Worm (Caenorhabditis elegans) whole organism, L4 larva: ENCODE results near the gene ZC477.3.

ENCODE experiments used
- D1046.2 ChIP-seq: fragments of 200-800 bp; sonication (Bioruptor generic); IDR thresholded peaks from 2 replicates; pipeline ENCODE4 v1.3.6; 2022; ENCODE audit warnings: missing genetic modification characterization, missing compliant biosample characterization
- F26F4.8 ChIP-seq: fragments of 200-800 bp; sonication (Bioruptor generic); conservative IDR thresholded peaks from 2 replicates; pipeline ENCODE4 v1.3.6; 2022; ENCODE audit warnings: missing genetic modification characterization, missing compliant biosample characterization
- F49E8.2 ChIP-seq: sonication (generic microtip); optimal IDR thresholded peaks from 2 replicates; lab custom pipeline; 2016; ENCODE audit warnings: missing compliant biosample characterization, mild to moderate bottlenecking, missing genetic modification characterization, borderline replicate concordance
- R02D3.7 ChIP-seq: fragments of 150-350 bp; sonication (generic microtip); optimal IDR thresholded peaks from 3 replicates; lab custom pipeline; 2014; ENCODE audit warnings: missing biosample characterization, missing genetic modification characterization
- T20F7.1 ChIP-seq: fragments of 200-800 bp; sonication (Bioruptor generic); optimal IDR thresholded peaks from 2 replicates; lab custom pipeline; 2018; ENCODE audit warnings: mild to moderate bottlenecking, missing genetic modification characterization, missing compliant biosample characterization
- Y105C5A.15 ChIP-seq: fragments of 200-800 bp; sonication (Bioruptor generic); IDR thresholded peaks from 2 replicates; pipeline ENCODE4 v1.3.6; 2022; ENCODE audit warnings: missing genetic modification characterization, missing compliant biosample characterization
- Y48G9A.11 ChIP-seq: fragments of 200-800 bp; sonication (Bioruptor generic); IDR thresholded peaks from 2 replicates; pipeline ENCODE4 v1.3.6; 2022; ENCODE audit warnings: missing genetic modification reagents, missing genetic modification characterization, missing compliant biosample characterization
- ZK337.2 ChIP-seq: fragments of 200-800 bp; sonication (Bioruptor generic); IDR thresholded peaks from 2 replicates; pipeline ENCODE4 v1.3.6; 2022; ENCODE audit warnings: missing genetic modification reagents, missing genetic modification characterization, missing compliant biosample characterization
- ZK546.5 ChIP-seq, 2 experiments: sonication (generic microtip); optimal IDR thresholded peaks; 2 replicates each; lab custom pipeline; 2017; ENCODE audit warnings: missing biosample characterization in 2 of 2, missing genetic modification characterization in 2 of 2
- aly-2 ChIP-seq: sonication (generic microtip); optimal IDR thresholded peaks from 2 replicates; lab custom pipeline; 2018; ENCODE audit warnings: missing biosample characterization, missing genetic modification characterization
- arid-1 ChIP-seq: fragments of 200-800 bp; sonication (Bioruptor generic); conservative IDR thresholded peaks from 2 replicates; pipeline ENCODE4 v1.3.6; 2022; ENCODE audit warnings: missing genetic modification reagents, missing genetic modification characterization, missing compliant biosample characterization
- attf-4 ChIP-seq: sonication (generic microtip); optimal IDR thresholded peaks from 3 replicates; lab custom pipeline; 2017; ENCODE audit warnings: missing biosample characterization, missing genetic modification characterization
- ceh-28 ChIP-seq: fragments of 150-350 bp; optimal IDR thresholded peaks from 2 replicates; lab custom pipeline; 2014; ENCODE audit warnings: missing biosample characterization, missing genetic modification reagents, missing genetic modification characterization
- ceh-82 ChIP-seq: sonication (generic microtip); optimal IDR thresholded peaks from 2 replicates; lab custom pipeline; 2017; ENCODE audit warnings: missing biosample characterization, missing genetic modification characterization
- ces-1 ChIP-seq: fragments of 150-350 bp; sonication (generic microtip); optimal IDR thresholded peaks from 4 replicates; lab custom pipeline; 2014; ENCODE audit warnings: missing biosample characterization, missing genetic modification reagents, missing genetic modification characterization
- cey-2 ChIP-seq: sonication (generic microtip); optimal IDR thresholded peaks from 3 replicates; lab custom pipeline; 2017; ENCODE audit warnings: missing genetic modification characterization, mild to moderate bottlenecking, missing compliant biosample characterization, antibody characterized with exemption, borderline replicate concordance; ENCODE audit not compliant: insufficient read depth
- daf-16 ChIP-seq, 3 experiments: sonication (generic microtip); optimal IDR thresholded peaks; 2 replicates each; lab custom pipeline; 2016 to 2017; ENCODE audit warnings: missing genetic modification characterization in 3 of 3, missing genetic modification reagents in 3 of 3, mild to moderate bottlenecking in 2 of 3, missing compliant biosample characterization in 2 of 3, missing biosample characterization in 1 of 3, moderate library complexity in 1 of 3
- daf-19 ChIP-seq: fragments of 200-800 bp; sonication (Bioruptor generic); conservative IDR thresholded peaks from 2 replicates; pipeline ENCODE4 v1.3.6; 2022; ENCODE audit warnings: missing genetic modification characterization, missing compliant biosample characterization
- dmd-6 ChIP-seq: fragments of 200-800 bp; sonication (Bioruptor generic); IDR thresholded peaks from 2 replicates; pipeline ENCODE4 v1.3.6; 2022; ENCODE audit warnings: missing genetic modification reagents, missing genetic modification characterization, missing compliant biosample characterization
- egl-43 ChIP-seq: fragments of 200-800 bp; sonication (Bioruptor generic); IDR thresholded peaks from 2 replicates; pipeline ENCODE4 v1.3.6; 2022; ENCODE audit warnings: missing genetic modification reagents, missing genetic modification characterization, missing compliant biosample characterization
- gei-8 ChIP-seq: fragments of 200-800 bp; sonication (Bioruptor generic); optimal IDR thresholded peaks from 2 replicates; lab custom pipeline; 2018; ENCODE audit warnings: mild to moderate bottlenecking, missing genetic modification characterization, missing compliant biosample characterization
- hlh-30 ChIP-seq: sonication (generic microtip); optimal IDR thresholded peaks from 2 replicates; lab custom pipeline; 2017; ENCODE audit warnings: antibody characterized with exemption, mild to moderate bottlenecking, missing genetic modification characterization, missing compliant biosample characterization; ENCODE audit not compliant: insufficient read depth
- lin-13 ChIP-seq: fragments of 150-350 bp; optimal IDR thresholded peaks from 2 replicates; lab custom pipeline; 2014; ENCODE audit warnings: missing biosample characterization, missing genetic modification reagents, missing genetic modification characterization
- lin-15B ChIP-seq: fragments of 150-350 bp; sonication (generic microtip); optimal IDR thresholded peaks from 3 replicates; lab custom pipeline; 2014; ENCODE audit warnings: missing biosample characterization, missing genetic modification characterization
- lin-39 ChIP-seq: fragments of 150-350 bp; optimal IDR thresholded peaks from 2 replicates; lab custom pipeline; 2014; ENCODE audit warnings: missing biosample characterization, missing genetic modification reagents, missing genetic modification characterization
- lsy-2 ChIP-seq, 2 experiments: fragments of 150-350 bp in 1 of 2; sonication (generic microtip) in 1 of 2; optimal IDR thresholded peaks; 2 replicates each; lab custom pipeline; 2014 to 2017; ENCODE audit warnings: missing biosample characterization in 2 of 2, missing genetic modification characterization in 2 of 2
- madf-5 ChIP-seq, 2 experiments: fragments of 200-800 bp; sonication (Bioruptor generic); IDR thresholded peaks; 2 replicates each; pipeline ENCODE4 v1.3.6; 2022; ENCODE audit warnings: missing compliant biosample characterization in 2 of 2, missing genetic modification characterization in 2 of 2
- nhr-10 ChIP-seq: fragments of 150-350 bp; optimal IDR thresholded peaks from 2 replicates; lab custom pipeline; 2014; ENCODE audit warnings: missing biosample characterization, missing genetic modification characterization
- nhr-41 ChIP-seq: fragments of 200-800 bp; sonication (Bioruptor generic); IDR thresholded peaks from 2 replicates; pipeline ENCODE4 v1.3.6; 2022; ENCODE audit warnings: missing genetic modification reagents, missing genetic modification characterization, missing compliant biosample characterization
- nhr-42 ChIP-seq: fragments of 200-800 bp; sonication (Bioruptor generic); IDR thresholded peaks from 2 replicates; pipeline ENCODE4 v1.3.6; 2022; ENCODE audit warnings: missing genetic modification characterization, missing compliant biosample characterization
- nhr-6 ChIP-seq: fragments of 150-350 bp; optimal IDR thresholded peaks from 2 replicates; lab custom pipeline; 2014; ENCODE audit warnings: missing biosample characterization, missing genetic modification characterization
- nhr-77 ChIP-seq: fragments of 150-350 bp; optimal IDR thresholded peaks from 2 replicates; lab custom pipeline; 2014; ENCODE audit warnings: missing biosample characterization, missing genetic modification characterization
- pha-4 ChIP-seq, 2 experiments: fragments of 150-350 bp in 1 of 2; fragments of 200-800 bp in 1 of 2; sonication (Bioruptor generic) in 1 of 2; IDR thresholded peaks in 1 of 2; optimal IDR thresholded peaks in 1 of 2; 2 replicates each; pipeline versions ENCODE4 v1.3.6 to Lab custom; 2014 to 2022; ENCODE audit warnings: missing genetic modification characterization in 2 of 2, missing genetic modification reagents in 2 of 2, missing biosample characterization in 1 of 2, missing compliant biosample characterization in 1 of 2
- skn-1 ChIP-seq: fragments of 150-350 bp; optimal IDR thresholded peaks from 2 replicates; lab custom pipeline; 2014; ENCODE audit warnings: missing biosample characterization, missing genetic modification characterization
- spr-3 ChIP-seq: fragments of 200-800 bp; sonication (Bioruptor generic); optimal IDR thresholded peaks from 2 replicates; lab custom pipeline; 2018; ENCODE audit warnings: mild to moderate bottlenecking, missing genetic modification characterization, missing compliant biosample characterization
- unc-130 ChIP-seq: sonication (generic microtip); optimal IDR thresholded peaks from 2 replicates; lab custom pipeline; 2016; ENCODE audit warnings: missing genetic modification reagents, missing genetic modification characterization, missing compliant biosample characterization
- zfp-2 ChIP-seq: sonication (generic microtip); optimal IDR thresholded peaks from 2 replicates; lab custom pipeline; 2016; ENCODE audit warnings: mild to moderate bottlenecking, missing genetic modification characterization, missing compliant biosample characterization
- zip-11 ChIP-seq: fragments of 200-800 bp; sonication (Bioruptor generic); IDR thresholded peaks from 2 replicates; pipeline ENCODE4 v1.3.6; 2022; ENCODE audit warnings: missing genetic modification characterization, missing compliant biosample characterization
- ztf-11 ChIP-seq: fragments of 150-350 bp; optimal IDR thresholded peaks from 2 replicates; lab custom pipeline; 2014; ENCODE audit warnings: missing biosample characterization, missing genetic modification characterization

Gene ZC477.3

DNA sequence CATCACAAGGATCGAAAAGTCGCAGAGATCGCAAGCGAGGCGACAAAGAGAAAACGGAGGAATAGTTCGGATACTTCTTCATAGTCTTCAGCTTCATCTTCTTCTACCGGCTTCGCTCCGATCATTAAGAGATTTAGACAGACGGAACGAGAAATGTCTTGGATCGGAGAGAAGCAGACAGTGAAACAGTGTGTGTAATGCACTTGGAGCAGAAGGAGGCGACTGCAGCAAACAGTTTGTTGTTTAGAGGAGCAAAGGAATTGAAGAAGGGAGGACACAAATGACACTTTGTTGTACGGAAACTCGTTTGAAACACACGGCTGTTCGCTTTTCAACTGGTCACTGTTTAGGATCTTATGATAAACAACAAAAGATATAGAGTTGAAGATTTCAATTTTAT lies 3.9 kb upstream of the ZC477.3 start (continued):
- TF ChIP-seq ceh-82: no peak
- TF ChIP-seq zip-11 (GFP tag; lab: Robert Waterston, UW): no peak
- no peak for TF ChIP-seq lin-39
- TF ChIP-seq lsy-2 (tag; optimal IDR thresholded peaks at IDR 0.05; lab: Kevin White, UChicago): peak in 1 of 2 experiments; percentile 34
- no peak for TF ChIP-seq ces-1
- TF ChIP-seq lin-13 (GFP tag; lab: Kevin White, UChicago): no peak
- no peak for TF ChIP-seq arid-1 (GFP tag; lab: Robert Waterston, UW)
- TF ChIP-seq zfp-2 (tag; lab: Kevin White, UChicago): no peak
- no peak for TF ChIP-seq nhr-77 (tag; lab: Kevin White, UChicago)
- TF ChIP-seq nhr-10 (tag; lab: Kevin White, UChicago): no peak
- TF ChIP-seq daf-19 (GFP tag; lab: Robert Waterston, UW): no peak
- no peak for TF ChIP-seq D1046.2 (GFP tag; lab: Robert Waterston, UW)
- no peak for TF ChIP-seq gei-8 (GFP tag; lab: Kevin White, UChicago)
- no peak for TF ChIP-seq Y105C5A.15 (GFP tag; lab: Robert Waterston, UW)
- TF ChIP-seq lin-15B: no peak
- no peak for TF ChIP-seq nhr-41 (GFP tag; lab: Robert Waterston, UW)
- no peak for TF ChIP-seq nhr-42 (GFP tag; lab: Robert Waterston, UW)
- TF ChIP-seq F49E8.2: no peak
- no peak for TF ChIP-seq hlh-30 (tag; lab: Kevin White, UChicago)
- no peak for TF ChIP-seq ztf-11
- TF ChIP-seq Y48G9A.11 (GFP tag; lab: Robert Waterston, UW): no peak
- TF ChIP-seq daf-16 (GFP tag; optimal IDR thresholded peaks at IDR 0.05; lab: Kevin White, UChicago): peak in 1 of 2 experiments; percentile 90
- peak; percentile 58 for TF ChIP-seq daf-16 (tag; optimal IDR thresholded peaks at IDR 0.05; lab: Kevin White, UChicago)
- TF ChIP-seq aly-2 (tag; lab: Kevin White, UChicago): no peak
- TF ChIP-seq unc-130 (GFP tag; lab: Kevin White, UChicago): no peak
- no peak for TF ChIP-seq pha-4 (GFP tag; IDR thresholded peaks at IDR 0.05; lab: Robert Waterston, UW)
- peak; percentile 10 for TF ChIP-seq pha-4 (tag; optimal IDR thresholded peaks at IDR 0.05; lab: Kevin White, UChicago)
- TF ChIP-seq ZK337.2 (GFP tag; lab: Robert Waterston, UW): no peak
- no peak for TF ChIP-seq ZK546.5 (tag; optimal IDR thresholded peaks at IDR 0.05; lab: Kevin White, UChicago)
- no peak for TF ChIP-seq skn-1 (tag; lab: Kevin White, UChicago)
- TF ChIP-seq attf-4 (tag; lab: Kevin White, UChicago): no peak
- no peak for TF ChIP-seq R02D3.7
- TF ChIP-seq madf-5 (GFP tag; IDR thresholded peaks at IDR 0.05; lab: Robert Waterston, UW): no peak

DNA sequence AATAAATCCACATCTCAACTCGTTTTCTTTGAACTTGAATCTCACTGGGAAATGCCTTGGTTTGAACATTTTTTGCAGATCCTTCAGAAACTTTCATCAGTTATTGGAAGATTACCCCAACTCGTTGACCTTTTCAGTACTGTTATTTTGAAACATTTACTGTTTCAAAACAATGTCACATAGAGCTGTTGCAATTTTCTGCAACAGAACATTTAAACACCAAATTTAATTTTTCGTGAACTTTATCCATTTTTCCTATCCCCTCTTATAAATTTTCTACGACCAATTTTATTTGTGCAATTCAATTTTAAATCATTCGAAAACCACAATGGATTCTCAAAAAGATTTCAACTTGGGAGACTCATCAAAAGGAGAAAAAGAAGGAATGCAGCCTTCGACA lies 4.6 kb downstream of the ZC477.3 start, which contains the start of gene ZC477.2:
ZC477.2 (plus strand) TSS at position 301 of the 400 bp plus-strand sequence.
- TF ChIP-seq dmd-6 (GFP tag; lab: Robert Waterston, UW) (no peak), F49E8.2 (no peak), F26F4.8 (GFP tag; lab: Robert Waterston, UW) (no peak), arid-1 (GFP tag; lab: Robert Waterston, UW) (no peak), hlh-30 (tag; lab: Kevin White, UChicago) (no peak), ceh-82 (no peak), spr-3 (GFP tag; lab: Kevin White, UChicago) (no peak), zip-11 (GFP tag; lab: Robert Waterston, UW) (no peak), cey-2 (tag; lab: Kevin White, UChicago) (no peak)

DNA sequence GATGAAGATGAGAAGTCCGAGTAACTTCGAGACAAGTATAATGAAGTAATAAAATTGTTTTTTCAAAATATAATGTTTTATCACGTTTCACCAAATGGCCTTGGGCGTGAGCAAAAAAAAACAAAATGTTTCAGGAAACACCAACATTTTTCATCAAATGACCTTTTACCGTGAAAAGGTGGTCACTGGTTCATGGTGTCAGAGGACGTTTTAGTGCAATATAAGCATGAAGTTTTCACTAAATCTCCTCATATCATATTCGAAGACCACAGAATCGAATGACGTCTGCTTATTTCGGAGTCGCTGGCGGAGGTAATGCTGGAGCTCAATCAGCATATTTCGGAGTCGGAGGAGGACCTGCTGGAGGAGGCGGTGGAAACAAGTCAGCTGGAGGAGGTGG lies 8.1 kb downstream of the ZC477.3 start, which contains the start of the genes ZC477.7 and ssq-3:
ZC477.7 (minus strand) TSS at position 101 of the 400 bp plus-strand sequence.
ssq-3 (plus strand) TSS at position 251 of the 400 bp plus-strand sequence.
- no peak for TF ChIP-seq egl-43 (GFP tag; lab: Robert Waterston, UW)
- TF ChIP-seq ceh-28: no peak
- no peak for TF ChIP-seq gei-8 (GFP tag; lab: Kevin White, UChicago)
- TF ChIP-seq T20F7.1 (GFP tag; lab: Kevin White, UChicago): no peak
- no peak for TF ChIP-seq nhr-6 (tag; lab: Kevin White, UChicago)
